Worm (Caenorhabditis elegans): ENCODE data around the gene F41C6.4.

ce11 chrX:6848596-6848995 is 26.0 kb downstream of the F41C6.4 start:
- TF ChIP-seq ceh-19 (GFP tag; optimal IDR thresholded peaks at IDR 0.05), result no peak
- TF ChIP-seq pax-1 (tag; optimal IDR thresholded peaks at IDR 0.05), result no peak
- TF ChIP-seq lin-11 (tag; optimal IDR thresholded peaks at IDR 0.05), result no peak
- TF ChIP-seq fkh-10 (GFP tag; optimal IDR thresholded peaks at IDR 0.05), result no peak
- no peak for TF ChIP-seq ceh-30 (tag; optimal IDR thresholded peaks at IDR 0.05)
- no peak for TF ChIP-seq che-1 (tag; optimal IDR thresholded peaks at IDR 0.05)
- TF ChIP-seq ama-1 (optimal IDR thresholded peaks at IDR 0.05), result no peak
- no peak for TF ChIP-seq pha-2 (tag; optimal IDR thresholded peaks at IDR 0.05)

All from whole organism, late embryonic.